Worm (Caenorhabditis elegans): ENCODE results near the gene plc-1.

DNA sequence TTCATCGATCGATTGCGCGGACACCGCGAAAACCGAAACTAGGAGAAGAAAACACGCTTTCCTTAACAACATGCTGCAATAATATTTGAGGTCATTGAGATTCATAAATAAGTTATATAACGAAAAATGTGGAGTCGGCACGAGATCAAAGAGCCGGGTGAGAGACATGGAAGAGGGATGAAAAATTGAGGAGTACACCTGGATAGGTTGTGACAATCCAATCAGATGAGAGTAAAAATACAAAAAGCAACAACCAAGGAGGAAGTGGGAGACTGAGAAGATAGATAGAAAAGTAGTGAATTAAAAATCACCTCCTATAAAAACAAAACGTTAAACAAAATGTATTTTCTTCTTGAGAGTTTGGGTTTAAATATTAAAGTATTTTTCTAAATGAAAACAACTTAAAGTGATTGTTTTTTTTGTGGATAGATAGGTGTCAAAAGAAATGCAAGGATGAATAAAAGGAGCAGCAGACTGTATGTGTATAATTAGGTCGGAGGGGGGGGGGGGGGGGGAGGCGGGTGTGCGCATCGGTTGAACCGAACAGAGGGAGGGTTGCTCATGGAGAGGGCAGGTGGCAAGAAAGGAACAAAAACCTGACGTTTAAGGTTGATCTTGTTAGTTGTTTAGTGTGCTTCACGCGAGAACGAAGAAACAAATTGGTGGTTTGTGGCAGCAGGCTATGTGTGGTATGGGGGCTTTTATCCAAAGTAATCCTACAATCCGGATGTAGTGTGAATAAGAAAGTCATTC is 6.3 kb upstream of the plc-1 start, which contains the start of gene C05A9.2:
- TF ChIP-seq hlh-12 (tag; optimal IDR thresholded peaks at IDR 0.05) = no peak
- no peak for TF ChIP-seq aptf-2 (GFP tag; conservative IDR thresholded peaks at IDR 0.05)
- TF ChIP-seq rpc-1 (optimal IDR thresholded peaks at IDR 0.05) = no peak
- no peak for TF ChIP-seq rpc-1 (tag; optimal IDR thresholded peaks at IDR 0.05)
- TF ChIP-seq snpc-1.1 (tag; optimal IDR thresholded peaks at IDR 0.05; ENCODE audit: insufficient read depth) = no peak
- TF ChIP-seq egl-18 (GFP tag; IDR thresholded peaks at IDR 0.05) = no peak
- TF ChIP-seq unc-130 (GFP tag; optimal IDR thresholded peaks at IDR 0.05) = no peak
- no peak for TF ChIP-seq unc-62 (GFP tag; optimal IDR thresholded peaks at IDR 0.05)
- no peak for TF ChIP-seq sdz-38 (tag; optimal IDR thresholded peaks at IDR 0.05)
- TF ChIP-seq madf-8 (GFP tag; conservative IDR thresholded peaks at IDR 0.05) = no peak
- TF ChIP-seq hmg-1.2 (GFP tag; IDR thresholded peaks at IDR 0.05) = no peak
- TF ChIP-seq repo-1 (tag; optimal IDR thresholded peaks at IDR 0.05) = no peak
- TF ChIP-seq ztf-3 (GFP tag; optimal IDR thresholded peaks at IDR 0.05) = no peak
- no peak for TF ChIP-seq pha-4 (tag; optimal IDR thresholded peaks at IDR 0.05)
